Fruit fly (Drosophila melanogaster): ENCODE measurements around the gene CG6749.

The CG6749 gene

DNA sequence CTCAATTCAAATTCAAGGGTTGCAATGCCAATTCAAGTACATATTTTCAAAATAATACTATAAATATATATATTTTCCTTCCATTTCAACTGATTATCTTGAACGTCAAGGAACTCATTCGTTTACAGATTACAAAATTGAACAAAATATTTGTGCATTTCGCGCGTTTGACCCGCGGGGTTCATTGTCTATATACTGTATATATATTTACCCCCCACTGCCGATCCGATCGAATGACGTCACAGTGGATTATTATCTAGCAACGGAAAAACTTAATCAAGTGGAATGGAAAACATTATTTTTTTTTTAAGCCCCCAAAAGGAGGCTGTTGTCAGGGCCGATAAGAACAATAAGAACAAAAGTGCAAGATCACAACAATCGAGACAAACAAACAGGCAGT lies 46.1 kb downstream of the CG6749 start:
- TF ChIP-seq CG10631 (GFP tag; optimal IDR thresholded peaks at IDR 0.05): no peak
- peak; percentile 95 for TF ChIP-seq svp (GFP tag)

- TF ChIP-seq CG8632 (GFP tag; optimal IDR thresholded peaks at IDR 0.05): no peak
- TF ChIP-seq vri (GFP tag; optimal IDR thresholded peaks at IDR 0.05): no peak
- TF ChIP-seq pdm3 (GFP tag; optimal IDR thresholded peaks at IDR 0.05): no peak
- TF ChIP-seq ss (GFP tag; optimal IDR thresholded peaks at IDR 0.05): no peak
- no peak for TF ChIP-seq Eip93F (GFP tag; optimal IDR thresholded peaks at IDR 0.05)
- no peak for TF ChIP-seq CG7368 (GFP tag; optimal IDR thresholded peaks at IDR 0.05)
- TF ChIP-seq Gug (GFP tag; IDR thresholded peaks at IDR 0.05): no peak
- TF ChIP-seq CG32006 (GFP tag; optimal IDR thresholded peaks at IDR 0.05): no peak
- no peak for TF ChIP-seq lz (GFP tag; optimal IDR thresholded peaks at IDR 0.05)
- TF ChIP-seq CG6792 (GFP tag; optimal IDR thresholded peaks at IDR 0.05): no peak
- TF ChIP-seq esn (GFP tag; optimal IDR thresholded peaks at IDR 0.05): no peak
- no peak for TF ChIP-seq CG3032 (tag; optimal IDR thresholded peaks at IDR 0.05)
- no peak for TF ChIP-seq CG6854 (GFP tag; optimal IDR thresholded peaks at IDR 0.05)
Observed at dm6 chr3L:9684871-9685270, 48.7 kb downstream of the CG6749 start, which contains the start of gene CG16719. Gene CG16719 (plus strand): TSS chr3L:9685171.
